Worm (Caenorhabditis elegans) whole organism, midembryonic: ENCODE measurements around the gene T02H6.9.

Source experiments
- T22C8.4 ChIP-seq: fragments of 200-800 bp; sonication (Bioruptor generic); IDR thresholded peaks from 2 replicates; pipeline ENCODE4 v1.3.6; 2022; ENCODE audit warnings: missing genetic modification characterization, missing compliant biosample characterization
- flt-1 ChIP-seq: fragments of 200-800 bp; sonication (Bioruptor generic); IDR thresholded peaks from 2 replicates; pipeline ENCODE4 v1.3.6; 2022; ENCODE audit warnings: missing genetic modification characterization, missing compliant biosample characterization
- klf-2 ChIP-seq: fragments of 200-800 bp; sonication (Bioruptor generic); conservative IDR thresholded peaks from 2 replicates; pipeline ENCODE4 v1.3.6; 2022; ENCODE audit warnings: missing genetic modification reagents, missing genetic modification characterization, missing compliant biosample characterization
- med-1 ChIP-seq: sonication (generic microtip); optimal IDR thresholded peaks from 2 replicates; lab custom pipeline; 2017; ENCODE audit warnings: missing genetic modification characterization, mild to moderate bottlenecking, missing compliant biosample characterization, antibody characterized with exemption, missing genetic modification reagents; ENCODE audit not compliant: insufficient read depth

DNA sequence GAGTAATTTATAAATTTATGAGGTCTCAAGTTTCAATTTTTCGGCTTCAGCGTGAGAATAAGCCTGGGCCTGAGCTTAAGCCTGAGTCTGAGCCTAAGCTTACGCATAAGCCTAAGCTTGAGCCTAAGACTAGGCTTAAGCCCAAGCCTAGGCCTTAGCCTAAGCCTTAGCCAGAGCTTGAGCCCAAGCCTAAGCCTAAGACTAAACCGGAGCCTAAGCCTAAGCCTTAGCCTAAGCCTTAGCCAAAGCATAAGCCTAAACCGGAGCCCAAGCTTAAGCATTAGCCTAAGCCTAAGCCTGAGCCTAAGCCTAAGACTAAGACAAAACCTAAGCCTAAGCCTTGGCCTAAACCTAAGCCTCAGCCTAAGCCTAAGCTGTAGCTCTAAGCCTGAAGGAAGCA lies 34.9 kb upstream of the T02H6.9 start:
- TF ChIP-seq klf-2 (GFP tag; lab: Robert Waterston, UW): no peak
- TF ChIP-seq med-1: no peak
- TF ChIP-seq flt-1 (GFP tag; lab: Robert Waterston, UW): no peak
- no peak for TF ChIP-seq T22C8.4 (GFP tag; lab: Robert Waterston, UW)
